Fruit fly (Drosophila melanogaster) whole organism, adult: ENCODE measurements around the gene Nf1.

Source experiments
- CG33017 ChIP-seq: fragments of 200-800 bp; sonication (Bioruptor generic); optimal IDR thresholded peaks from 2 replicates; lab custom pipeline; 2018; ENCODE audit warnings: missing biosample characterization, mild to moderate bottlenecking, missing genetic modification characterization, moderate library complexity
- Clk ChIP-seq: fragments of 200-800 bp; sonication (Bioruptor generic); optimal IDR thresholded peaks from 2 replicates; lab custom pipeline; 2017; ENCODE audit warnings: missing biosample characterization, missing genetic modification characterization
- cnc ChIP-seq, 2 experiments: fragments of >200 bp; optimal IDR thresholded peaks; 2 replicates each; lab custom pipeline; 2017
- ovo ChIP-seq: fragments of 200-800 bp; sonication (Bioruptor generic); optimal IDR thresholded peaks from 2 replicates; lab custom pipeline; 2016; ENCODE audit warnings: missing biosample characterization, missing genetic modification characterization
- toe ChIP-seq: fragments of 200-800 bp; sonication (Bioruptor generic); optimal IDR thresholded peaks from 2 replicates; lab custom pipeline; 2016; ENCODE audit warnings: missing biosample characterization, missing genetic modification characterization

DNA sequence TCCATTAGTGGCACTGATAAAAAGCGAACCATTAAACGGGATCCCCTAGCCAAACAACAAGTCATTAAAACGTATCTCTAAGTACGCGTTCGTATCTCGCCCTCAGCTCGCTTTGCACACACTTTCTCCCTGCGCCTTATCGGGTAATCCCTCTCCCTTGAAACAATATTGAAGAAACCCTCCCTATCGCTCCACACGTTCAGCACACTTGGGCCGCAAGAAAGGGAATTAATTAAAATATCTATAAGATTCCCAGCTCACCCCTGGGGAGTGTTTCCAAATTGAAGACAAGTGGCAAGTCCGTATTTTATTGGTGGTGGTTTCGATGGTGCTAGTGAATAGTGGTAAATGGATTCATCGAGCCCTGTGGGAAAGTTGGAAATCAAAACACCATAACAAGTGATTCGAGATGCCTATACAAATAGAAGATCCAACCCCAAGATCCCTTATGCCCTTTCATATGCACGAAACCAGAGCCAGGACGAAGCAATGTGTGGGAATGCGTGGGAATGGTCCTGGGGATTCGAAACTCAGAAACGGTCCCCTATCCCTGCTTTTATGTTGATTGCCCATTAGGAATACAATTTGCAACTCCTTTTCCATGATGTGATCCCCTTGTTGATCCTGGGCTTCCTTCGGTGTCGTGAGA is 27.1 kb downstream of the Nf1 start:
- no peak for TF ChIP-seq cnc (optimal IDR thresholded peaks at IDR 0.05; lab: Kevin White, UChicago)
- TF ChIP-seq toe, result no peak
- no peak for TF ChIP-seq Clk (GFP tag; lab: Kevin White, UChicago)
- TF ChIP-seq ovo (GFP tag; lab: Kevin White, UChicago), result no peak
- no peak for TF ChIP-seq CG33017 (tag; lab: Kevin White, UChicago)
